Fruit fly (Drosophila melanogaster): ENCODE data around the gene CG18088.
A peak's percentile ranks its signal among the peaks of the same experiment; 100 is the strongest.

Gene CG18088

DNA sequence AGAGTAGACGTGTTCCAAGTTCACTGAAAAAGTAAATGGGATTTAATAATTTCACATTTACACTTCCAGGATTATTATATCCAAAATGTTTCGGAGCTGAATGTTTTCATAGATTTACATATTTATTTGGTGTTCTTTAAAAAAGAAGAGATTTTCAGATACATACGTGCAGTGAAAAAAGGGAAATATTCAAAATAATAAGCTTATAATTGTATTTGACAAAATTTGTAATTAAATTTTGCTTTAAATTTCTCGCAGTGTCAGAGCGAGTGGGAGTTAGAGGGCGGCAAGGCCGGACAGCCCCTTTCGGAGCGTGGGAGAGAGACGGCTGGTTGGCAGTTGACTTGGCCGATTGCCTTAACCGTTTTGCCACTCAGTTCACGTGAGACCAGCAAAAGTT is 30.3 kb upstream of the CG18088 start, which contains the start of gene Tsp29Fb (continued):
- no peak for TF ChIP-seq CG31365 (tag; optimal IDR thresholded peaks at IDR 0.05)
- TF ChIP-seq CG4854 (GFP tag; optimal IDR thresholded peaks at IDR 0.05): no peak
- no peak for TF ChIP-seq nerfin-2 (GFP tag; IDR thresholded peaks at IDR 0.05; ENCODE audit: partially characterized antibody)
- TF ChIP-seq CG8290 (GFP tag; optimal IDR thresholded peaks at IDR 0.05): no peak
- TF ChIP-seq CG8290 (tag; optimal IDR thresholded peaks at IDR 0.05): peak in 1 of 2 experiments; percentile 10
- peak; percentile 72 for TF ChIP-seq HHEX (GFP tag; optimal IDR thresholded peaks at IDR 0.05)
- no peak for TF ChIP-seq abd-A (tag; optimal IDR thresholded peaks at IDR 0.05)
- TF ChIP-seq tgo (GFP tag; IDR thresholded peaks at IDR 0.05): peak; percentile 80
- peak; percentile 38 for TF ChIP-seq oc (tag; optimal IDR thresholded peaks at IDR 0.05)
- TF ChIP-seq CG6683 (GFP tag; optimal IDR thresholded peaks at IDR 0.05): peak; percentile 62
- peak; percentile 54 for TF ChIP-seq CG4424 (GFP tag; optimal IDR thresholded peaks at IDR 0.05)
- TF ChIP-seq BEAF-32 (GFP tag; optimal IDR thresholded peaks at IDR 0.05): no peak
- TF ChIP-seq pho (GFP tag; optimal IDR thresholded peaks at IDR 0.05): peak; percentile 60
- peak; percentile 34 for TF ChIP-seq jing (GFP tag; optimal IDR thresholded peaks at IDR 0.05)
- TF ChIP-seq CG5245 (GFP tag; optimal IDR thresholded peaks at IDR 0.05): peak; percentile 38
- peak; percentile 54 for TF ChIP-seq Aef1 (GFP tag; IDR thresholded peaks at IDR 0.05)
- peak; percentile 65 for TF ChIP-seq caup (GFP tag; optimal IDR thresholded peaks at IDR 0.05; ENCODE audit: severe bottlenecking)
- TF ChIP-seq Max (GFP tag; optimal IDR thresholded peaks at IDR 0.05): peak; percentile 46
- TF ChIP-seq bsh (GFP tag; optimal IDR thresholded peaks at IDR 0.05): peak in 1 of 2 experiments; percentile 57
- TF ChIP-seq Hsf (GFP tag; optimal IDR thresholded peaks at IDR 0.05): peak; percentile 58
- peak; percentile 51 for TF ChIP-seq stc (GFP tag; IDR thresholded peaks at IDR 0.05)
- peak; percentile 71 for TF ChIP-seq CG13624 (GFP tag; optimal IDR thresholded peaks at IDR 0.05)
- TF ChIP-seq E2f2 (GFP tag; IDR thresholded peaks at IDR 0.05): peak; percentile 37; the same call in 1 of the 2 replicates
- no peak for TF ChIP-seq CG2202 (tag; optimal IDR thresholded peaks at IDR 0.05)
- TF ChIP-seq Mes4 (GFP tag; optimal IDR thresholded peaks at IDR 0.05): no peak
- no peak for TF ChIP-seq Vsx1 (GFP tag; optimal IDR thresholded peaks at IDR 0.05)
- TF ChIP-seq CG17912 (GFP tag; optimal IDR thresholded peaks at IDR 0.05): no peak
- TF ChIP-seq Sry-δ (GFP tag; optimal IDR thresholded peaks at IDR 0.05): peak; percentile 7
- peak; percentile 88 for TF ChIP-seq CG7839 (tag; optimal IDR thresholded peaks at IDR 0.05)
- peak; percentile 21 for TF ChIP-seq az2 (GFP tag; optimal IDR thresholded peaks at IDR 0.05)
- TF ChIP-seq Nf-YC (tag; optimal IDR thresholded peaks at IDR 0.05): peak; percentile 75
- TF ChIP-seq CG12299 (tag; optimal IDR thresholded peaks at IDR 0.05): peak; percentile 72
- 0 out of 3 replicates have a peak, but pooled peaks have one; percentile 50 for TF ChIP-seq C15 (GFP tag; IDR thresholded peaks at IDR 0.05)
- TF ChIP-seq Eip74EF (GFP tag; optimal IDR thresholded peaks at IDR 0.05): peak in 1 of 2 experiments; percentile 68
- TF ChIP-seq luna (GFP tag; optimal IDR thresholded peaks at IDR 0.05): no peak
- no peak for TF ChIP-seq CG14860 (GFP tag; IDR thresholded peaks at IDR 0.05; ENCODE audit: partially characterized antibody)
- peak; percentile 65 for TF ChIP-seq CG4328 (GFP tag; optimal IDR thresholded peaks at IDR 0.05)
- no peak for TF ChIP-seq eve (GFP tag; optimal IDR thresholded peaks at IDR 0.05)
- peak; percentile 14 for TF ChIP-seq Bdp1 (GFP tag; optimal IDR thresholded peaks at IDR 0.05)
- TF ChIP-seq CG15073 (GFP tag; optimal IDR thresholded peaks at IDR 0.05): no peak
- TF ChIP-seq Tbp (GFP tag; optimal IDR thresholded peaks at IDR 0.05): no peak
- TF ChIP-seq vfl (GFP tag; optimal IDR thresholded peaks at IDR 0.05): no peak
- TF ChIP-seq CG12391 (tag; optimal IDR thresholded peaks at IDR 0.05): peak; percentile 80
- no peak for TF ChIP-seq Neu2 (GFP tag; optimal IDR thresholded peaks at IDR 0.05; ENCODE audit: borderline replicate concordance)
- no peak for TF ChIP-seq CG10565 (GFP tag; optimal IDR thresholded peaks at IDR 0.05)
- TF ChIP-seq croc (GFP tag; conservative IDR thresholded peaks at IDR 0.05): peak; percentile 35; the same call in 1 of the 3 replicates
- TF ChIP-seq amos (GFP tag; IDR thresholded peaks at IDR 0.05; ENCODE audit: partially characterized antibody): no peak
- TF ChIP-seq Antp (GFP tag; optimal IDR thresholded peaks at IDR 0.05): peak; percentile 39
- TF ChIP-seq klu (GFP tag; IDR thresholded peaks at IDR 0.05): peak; percentile 52; the same call in 1 of the 2 replicates
- peak; percentile 73 for TF ChIP-seq CG2712 (tag; optimal IDR thresholded peaks at IDR 0.05)

Measured in whole organism, embryonic.